Fruit fly (Drosophila melanogaster): ENCODE measurements around the gene CG42759.

Gene CG42759

dm6 chr3R:10190084-10190782, 47.4 kb downstream of the CG42759 start, which contains the start of gene Syn:
Syn (plus strand) TSS chr3R:10190689.
- TF ChIP-seq Crg-1 (GFP tag; optimal IDR thresholded peaks at IDR 0.05) (no peak), kay (GFP tag; ENCODE audit: borderline replicate concordance) (no peak), CG33017 (tag; optimal IDR thresholded peaks at IDR 0.05) (peak; percentile 13), CG7045 (GFP tag; optimal IDR thresholded peaks at IDR 0.05) (peak; percentile 17)
